Fruit fly (Drosophila melanogaster) whole organism, prepupa: ENCODE data around the gene CG11267.

ENCODE experiments used
- Blimp-1 ChIP-seq: fragments of 200-800 bp; sonication (Bioruptor generic); optimal IDR thresholded peaks from 3 replicates; lab custom pipeline; 2017; ENCODE audit warnings: missing biosample characterization, missing genetic modification characterization, mild to moderate bottlenecking, moderate library complexity, missing genetic modification reagents
- CG10669 ChIP-seq: fragments of 200-800 bp; sonication (Bioruptor generic); optimal IDR thresholded peaks from 3 replicates; lab custom pipeline; 2018; ENCODE audit warnings: missing biosample characterization, mild to moderate bottlenecking, missing genetic modification characterization, moderate library complexity
- CG11294 ChIP-seq: fragments of 200-800 bp; sonication (Bioruptor generic); IDR thresholded peaks from 2 replicates; pipeline ENCODE4 v1.3.6; 2022; ENCODE audit warnings: missing biosample characterization, missing genetic modification characterization
- CG11902 ChIP-seq: fragments of 200-800 bp; sonication (Bioruptor generic); optimal IDR thresholded peaks from 3 replicates; lab custom pipeline; 2016; ENCODE audit warnings: missing biosample characterization, missing genetic modification characterization
- CG15336 ChIP-seq: fragments of 200-800 bp; sonication (Bioruptor generic); IDR thresholded peaks from 2 replicates; pipeline ENCODE4 v1.3.6; 2022; ENCODE audit warnings: missing biosample characterization, missing genetic modification characterization
- CG1621 ChIP-seq: fragments of 200-800 bp; sonication (Bioruptor generic); optimal IDR thresholded peaks from 3 replicates; lab custom pipeline; 2018; ENCODE audit warnings: missing biosample characterization, mild to moderate bottlenecking, missing genetic modification characterization
- CG16779 ChIP-seq: fragments of 200-800 bp; sonication (Bioruptor generic); optimal IDR thresholded peaks from 3 replicates; lab custom pipeline; 2017; ENCODE audit warnings: missing biosample characterization, mild to moderate bottlenecking, missing genetic modification characterization
- CG31627 ChIP-seq: fragments of 200-800 bp; sonication (Bioruptor generic); optimal IDR thresholded peaks from 3 replicates; lab custom pipeline; 2016; ENCODE audit warnings: missing biosample characterization, missing genetic modification characterization
- CG32006 ChIP-seq: fragments of 200-800 bp; sonication (Bioruptor generic); optimal IDR thresholded peaks from 3 replicates; lab custom pipeline; 2017; ENCODE audit warnings: missing biosample characterization, mild to moderate bottlenecking, missing genetic modification characterization
- CG34406 ChIP-seq: fragments of 200-800 bp; sonication (Bioruptor generic); optimal IDR thresholded peaks from 3 replicates; lab custom pipeline; 2016; ENCODE audit warnings: missing biosample characterization, missing genetic modification characterization
- CG6163 ChIP-seq: fragments of 200-800 bp; sonication (Bioruptor generic); IDR thresholded peaks from 3 replicates; pipeline ENCODE4 v1.3.6; 2022; ENCODE audit warnings: missing biosample characterization, missing genetic modification characterization
- CG6276 ChIP-seq: fragments of 200-800 bp; sonication (Bioruptor generic); optimal IDR thresholded peaks from 2 replicates; lab custom pipeline; 2017; ENCODE audit warnings: missing biosample characterization, mild to moderate bottlenecking, missing genetic modification characterization
- CG8119 ChIP-seq: fragments of 200-800 bp; sonication (Bioruptor generic); IDR thresholded peaks from 3 replicates; pipeline ENCODE4 v1.3.6; 2022; ENCODE audit warnings: missing biosample characterization, missing genetic modification characterization
- CG9139 ChIP-seq: fragments of 200-800 bp; sonication (Bioruptor generic); optimal IDR thresholded peaks from 3 replicates; lab custom pipeline; 2017; ENCODE audit warnings: missing biosample characterization, mild to moderate bottlenecking, missing genetic modification characterization
- Eip75B ChIP-seq: fragments of 200-800 bp; sonication (Bioruptor generic); optimal IDR thresholded peaks from 3 replicates; lab custom pipeline; 2016; ENCODE audit warnings: missing biosample characterization, missing genetic modification characterization
- Ets21C ChIP-seq: fragments of 200-800 bp; sonication (Bioruptor generic); optimal IDR thresholded peaks from 3 replicates; lab custom pipeline; 2016; ENCODE audit warnings: missing biosample characterization, missing genetic modification characterization
- Ets96B ChIP-seq: fragments of 200-800 bp; optimal IDR thresholded peaks from 2 replicates; lab custom pipeline; 2019; ENCODE audit warnings: missing biosample characterization, mild to moderate bottlenecking, missing genetic modification characterization, moderate library complexity
- Gug ChIP-seq: fragments of 200-800 bp; sonication (Bioruptor generic); IDR thresholded peaks from 2 replicates; pipeline ENCODE4 v1.3.6; 2022; ENCODE audit warnings: missing biosample characterization, missing genetic modification characterization
- Hr38 ChIP-seq: sonication (Bioruptor generic); optimal IDR thresholded peaks from 2 replicates; lab custom pipeline; 2016; ENCODE audit warnings: missing biosample characterization, missing genetic modification characterization
- Hr39 ChIP-seq: fragments of 200-800 bp; sonication (Bioruptor generic); optimal IDR thresholded peaks from 2 replicates; lab custom pipeline; 2016; ENCODE audit warnings: missing biosample characterization, missing genetic modification characterization
- Lpt ChIP-seq: fragments of 200-800 bp; sonication (Bioruptor generic); optimal IDR thresholded peaks from 3 replicates; lab custom pipeline; 2016; ENCODE audit warnings: missing biosample characterization, missing genetic modification characterization
- Met ChIP-seq: fragments of 200-800 bp; sonication (Bioruptor generic); optimal IDR thresholded peaks from 3 replicates; lab custom pipeline; 2016; ENCODE audit warnings: missing biosample characterization, missing genetic modification characterization
- Smox ChIP-seq: fragments of 200-800 bp; sonication (Bioruptor generic); optimal IDR thresholded peaks from 3 replicates; lab custom pipeline; 2016; ENCODE audit warnings: missing biosample characterization, missing genetic modification characterization
- Sox102F ChIP-seq: fragments of 200-800 bp; sonication (Bioruptor generic); optimal IDR thresholded peaks from 2 replicates; lab custom pipeline; 2016; ENCODE audit warnings: missing biosample characterization, mild to moderate bottlenecking, missing genetic modification characterization
- dac ChIP-seq: fragments of 200-800 bp; sonication (Bioruptor generic); optimal IDR thresholded peaks from 2 replicates; lab custom pipeline; 2017; ENCODE audit warnings: missing biosample characterization, mild to moderate bottlenecking, missing genetic modification characterization
- eg ChIP-seq: fragments of 200-800 bp; sonication (Bioruptor generic); IDR thresholded peaks from 3 replicates; pipeline ENCODE4 v1.3.6; 2022; ENCODE audit warnings: missing biosample characterization, missing genetic modification characterization
- esn ChIP-seq: fragments of 200-800 bp; sonication (Bioruptor generic); optimal IDR thresholded peaks from 2 replicates; lab custom pipeline; 2016; ENCODE audit warnings: missing biosample characterization, mild to moderate bottlenecking, missing genetic modification characterization, moderate library complexity
- fd59A ChIP-seq: fragments of 200-800 bp; sonication (Bioruptor generic); optimal IDR thresholded peaks from 2 replicates; lab custom pipeline; 2017; ENCODE audit warnings: missing biosample characterization, mild to moderate bottlenecking, missing genetic modification characterization, missing genetic modification reagents
- lz ChIP-seq: fragments of 200-800 bp; sonication (Bioruptor generic); optimal IDR thresholded peaks from 3 replicates; lab custom pipeline; 2016; ENCODE audit warnings: missing biosample characterization, missing genetic modification characterization
- salr ChIP-seq, 2 experiments: fragments of 200-800 bp; sonication (Bioruptor generic); optimal IDR thresholded peaks; 3 replicates each; lab custom pipeline; 2016 to 2018; ENCODE audit warnings: missing biosample characterization in 2 of 2, missing genetic modification characterization in 2 of 2, mild to moderate bottlenecking in 1 of 2
- svp ChIP-seq: fragments of 200-800 bp; sonication (Bioruptor generic); peaks from one replicate; lab custom pipeline; 2016; ENCODE audit warnings: missing biosample characterization, missing genetic modification characterization
- topi ChIP-seq: fragments of 200-800 bp; sonication (Bioruptor generic); optimal IDR thresholded peaks from 3 replicates; lab custom pipeline; 2016; ENCODE audit warnings: missing biosample characterization, missing genetic modification characterization

CG11267 gene

DNA sequence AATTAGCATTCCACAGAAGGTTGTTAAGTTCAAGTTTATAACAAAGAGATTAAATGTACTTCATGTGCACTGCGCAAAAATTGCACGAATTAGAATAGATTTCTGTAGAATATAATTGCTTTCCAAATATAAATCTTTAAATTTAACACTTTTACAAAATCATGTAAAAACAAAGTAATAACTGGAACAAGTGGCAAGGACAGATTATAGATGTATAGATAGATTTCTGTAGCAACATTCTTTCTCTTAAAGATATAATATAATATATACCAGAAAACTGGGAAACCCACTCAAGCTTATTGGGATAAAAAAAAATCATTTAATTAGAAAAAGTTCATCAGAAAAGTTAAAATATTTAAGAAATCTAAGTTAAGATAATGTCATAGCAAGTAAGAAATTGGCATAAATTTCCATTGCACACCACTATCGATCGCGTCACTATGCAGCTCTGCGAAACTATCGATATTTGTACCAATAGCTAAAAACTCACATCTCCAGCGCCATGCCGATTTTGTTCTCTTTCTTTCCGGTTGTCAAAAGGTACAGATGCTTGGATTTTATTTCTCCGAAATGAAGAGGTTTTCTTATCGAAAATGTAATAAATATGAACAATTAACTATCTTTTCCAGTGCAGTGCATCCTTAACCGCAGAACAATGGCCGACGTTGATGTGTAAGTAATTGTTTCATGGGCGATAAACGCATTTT, 7.2 kb downstream of the CG11267 start, which contains the start of gene RpS12 (continued):
- TF ChIP-seq lz (peak; percentile 79), CG11902 (GFP tag; lab: Kevin White, UChicago) (no peak), CG11294 (GFP tag; lab: Robert Waterston, UW) (0 out of 2 replicates have a peak, but pooled peaks have one; percentile 6), CG8119 (no peak; the same call in 2 of the 3 replicates), Hr38 (GFP tag; lab: Kevin White, UChicago) (no peak), CG6276 (GFP tag; lab: Kevin White, UChicago) (peak; percentile 0), Hr39 (GFP tag; lab: Kevin White, UChicago) (peak; percentile 75), Gug (no peak; the same call in 1 of the 2 replicates), Blimp-1 (GFP tag; lab: Kevin White, UChicago) (peak; percentile 40), CG1621 (tag; lab: Kevin White, UChicago) (peak; percentile 51), eg (GFP tag; lab: Robert Waterston, UW) (peak; percentile 47), Eip75B (GFP tag; lab: Kevin White, UChicago) (peak; percentile 27), CG34406 (GFP tag; lab: Kevin White, UChicago) (peak; percentile 63), fd59A (GFP tag; lab: Kevin White, UChicago) (peak; percentile 7), esn (GFP tag; lab: Kevin White, UChicago) (peak; percentile 78), Lpt (no peak), Met (GFP tag; lab: Kevin White, UChicago) (peak; percentile 71), topi (GFP tag; lab: Kevin White, UChicago) (peak; percentile 56), CG16779 (tag; lab: Kevin White, UChicago) (peak; percentile 12), Sox102F (GFP tag; lab: Kevin White, UChicago) (peak; percentile 68)
- TF ChIP-seq, all 60 proteins: peak for 52

DNA sequence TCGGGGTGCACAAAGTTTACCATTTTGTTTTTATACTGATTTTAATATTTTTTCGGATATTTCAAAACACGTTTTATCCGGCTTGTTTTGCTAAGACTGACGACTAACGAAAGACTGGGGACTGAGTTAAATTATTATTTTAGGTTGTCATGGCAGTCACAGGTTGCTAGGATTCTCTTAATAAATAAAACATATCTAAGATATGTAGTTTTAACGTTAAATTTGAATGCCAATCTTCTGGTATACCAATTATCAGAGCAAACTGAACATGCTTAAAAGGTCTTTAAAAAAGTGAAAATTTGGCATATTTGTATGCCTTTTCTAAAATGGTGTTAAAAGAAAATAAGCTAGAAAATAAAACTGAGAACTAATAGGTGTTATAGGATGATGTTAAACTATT, 10.5 kb downstream of the CG11267 start, which contains the start of gene Zmynd10:
Gene Zmynd10 (minus strand): TSS at position 101 of the 400 bp plus-strand sequence.
- TF ChIP-seq Lpt (no peak), svp (GFP tag; lab: Kevin White, UChicago) (no peak), CG11294 (GFP tag; lab: Robert Waterston, UW) (no peak)

- TF ChIP-seq CG34406 (GFP tag; lab: Kevin White, UChicago) (no peak), Blimp-1 (GFP tag; lab: Kevin White, UChicago) (peak; percentile 85), CG6163 (GFP tag; lab: Robert Waterston, UW) (no peak)
Observed at dm6 chr3L:13026872-13027271, 11.0 kb downstream of the CG11267 start.

DNA sequence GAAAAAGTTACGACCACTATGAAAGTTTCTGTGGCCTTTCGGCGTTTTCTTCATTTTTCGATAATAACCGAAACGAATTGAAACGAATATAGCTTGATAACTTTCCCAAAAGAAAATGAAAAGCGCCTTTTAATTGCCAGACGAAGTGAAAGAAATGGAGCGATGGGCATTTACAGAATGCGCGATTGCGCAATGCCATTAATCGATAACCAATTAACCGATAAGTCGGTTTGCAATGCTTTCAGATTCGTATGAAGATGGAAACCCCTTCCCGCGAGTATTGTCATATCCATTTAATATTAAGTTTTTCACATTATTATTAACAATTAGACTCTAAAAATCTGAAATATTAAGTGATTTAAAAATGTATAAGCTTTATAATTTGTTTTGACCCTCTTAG, 11.5 kb downstream of the CG11267 start:
- TF ChIP-seq Ets21C (GFP tag; lab: Kevin White, UChicago) = no peak
- TF ChIP-seq Ets96B (tag; lab: Kevin White, UChicago) = no peak
- no peak for TF ChIP-seq CG31627 (GFP tag; lab: Kevin White, UChicago)
- TF ChIP-seq CG1621 (tag; lab: Kevin White, UChicago) = no peak
- TF ChIP-seq Sox102F (GFP tag; lab: Kevin White, UChicago) = no peak
- TF ChIP-seq CG10669 = no peak
- no peak for TF ChIP-seq CG6163 (GFP tag; lab: Robert Waterston, UW)
- TF ChIP-seq CG9139 (GFP tag; lab: Kevin White, UChicago) = no peak
- no peak for TF ChIP-seq dac (GFP tag; lab: Kevin White, UChicago)
- no peak for TF ChIP-seq Smox (GFP tag; lab: Kevin White, UChicago)
- TF ChIP-seq Eip75B (GFP tag; lab: Kevin White, UChicago) = no peak
- TF ChIP-seq CG32006 (GFP tag; lab: Kevin White, UChicago) = no peak
- TF ChIP-seq CG15336 (GFP tag; lab: Robert Waterston, UW) = no peak
- TF ChIP-seq eg (GFP tag; lab: Robert Waterston, UW) = no peak
- no peak for TF ChIP-seq salr (GFP tag; optimal IDR thresholded peaks at IDR 0.05; lab: Kevin White, UChicago)
- TF ChIP-seq CG11294 (GFP tag; lab: Robert Waterston, UW) = no peak
- TF ChIP-seq, all 60 proteins: peak for 0
